2 fruit fly cellular contexts compared by ENCODE assay signal in genomic region chrX:10486144-10487030, dm6.
A peak's percentile ranks its signal among the peaks of the same experiment; 100 is the strongest.
TF ChIP-seq lines count a peak whose summit lies in the region.

No protein-coding gene starts in this region.

TF ChIP-seq in whole organism, embryonic, 481 proteins besides CTCF, POLR2A, EP300 and RAD21 (continued from another document and continues in another):
- no peak for TF ChIP-seq ap (GFP tag; IDR thresholded peaks at IDR 0.05; lab: Robert Waterston, UW)
- TF ChIP-seq Ets65A (GFP tag; lab: Kevin White, UChicago), result peak; percentile 57
- TF ChIP-seq Hsf (GFP tag; optimal IDR thresholded peaks at IDR 0.05; lab: Kevin White, UChicago), result peak; percentile 53
- TF ChIP-seq CG6854 (GFP tag; optimal IDR thresholded peaks at IDR 0.05; lab: Kevin White, UChicago), result peak; percentile 33
- TF ChIP-seq HmgZ (tag; optimal IDR thresholded peaks at IDR 0.05; lab: Kevin White, UChicago), result peak; percentile 57
- TF ChIP-seq Ssrp (tag; optimal IDR thresholded peaks at IDR 0.05; lab: Kevin White, UChicago), result peak; percentile 20
- TF ChIP-seq pan (optimal IDR thresholded peaks at IDR 0.05; lab: Kevin White, UChicago), result no peak
- TF ChIP-seq pan (GFP tag; optimal IDR thresholded peaks at IDR 0.05 in 1 of 2, IDR thresholded peaks at IDR 0.05 in 1 of 2), result peak in 1 of 2 experiments; percentile 50
- peak; percentile 60 for TF ChIP-seq CG6813 (GFP tag; optimal IDR thresholded peaks at IDR 0.05; lab: Kevin White, UChicago)
- peak; percentile 66 for TF ChIP-seq CG12659 (GFP tag; optimal IDR thresholded peaks at IDR 0.05; lab: Kevin White, UChicago)
- no peak for TF ChIP-seq corto (GFP tag; optimal IDR thresholded peaks at IDR 0.05; lab: Kevin White, UChicago)
- TF ChIP-seq en (GFP tag; optimal IDR thresholded peaks at IDR 0.05; lab: Kevin White, UChicago), result peak; percentile 13
- TF ChIP-seq schlank (tag; optimal IDR thresholded peaks at IDR 0.05; lab: Kevin White, UChicago), result peak; percentile 65
- peak; percentile 74 for TF ChIP-seq grau (tag; optimal IDR thresholded peaks at IDR 0.05; lab: Kevin White, UChicago)
- TF ChIP-seq slbo (GFP tag; IDR thresholded peaks at IDR 0.05; lab: Robert Waterston, UW), result peak; percentile 71
- no peak for TF ChIP-seq lov (optimal IDR thresholded peaks at IDR 0.05; lab: Kevin White, UChicago)
- no peak for TF ChIP-seq lov (GFP tag; IDR thresholded peaks at IDR 0.05; lab: Robert Waterston, UW)
- TF ChIP-seq ara (GFP tag; IDR thresholded peaks at IDR 0.05; lab: Robert Waterston, UW), result no peak
- TF ChIP-seq CG15514 (GFP tag; optimal IDR thresholded peaks at IDR 0.05; lab: Kevin White, UChicago), result peak; percentile 63
- peak; percentile 58; the same call in 1 of the 2 replicates for TF ChIP-seq E2f1 (GFP tag; IDR thresholded peaks at IDR 0.05; lab: Robert Waterston, UW)
- peak in 1 of 2 experiments; percentile 44 for TF ChIP-seq Eip74EF (GFP tag; optimal IDR thresholded peaks at IDR 0.05; lab: Kevin White, UChicago)
- 0 out of 3 replicates have a peak, but pooled peaks have one; percentile 7 for TF ChIP-seq CG7357 (GFP tag; IDR thresholded peaks at IDR 0.05; lab: Robert Waterston, UW)
- TF ChIP-seq Poxn (GFP tag; IDR thresholded peaks at IDR 0.05; lab: Robert Waterston, UW), result 0 out of 2 replicates have a peak, but pooled peaks have one; percentile 46
- no peak for TF ChIP-seq Elba2 (GFP tag; optimal IDR thresholded peaks at IDR 0.05; lab: Kevin White, UChicago)
- no peak for TF ChIP-seq trem (tag; optimal IDR thresholded peaks at IDR 0.05; lab: Kevin White, UChicago)
- TF ChIP-seq CG4617 (GFP tag; optimal IDR thresholded peaks at IDR 0.05; lab: Kevin White, UChicago; ENCODE audit: borderline replicate concordance), result no peak
- peak; percentile 71 for TF ChIP-seq CG10543 (GFP tag; optimal IDR thresholded peaks at IDR 0.05; lab: Kevin White, UChicago)
- TF ChIP-seq Dip3 (GFP tag; optimal IDR thresholded peaks at IDR 0.05; lab: Kevin White, UChicago), result peak; percentile 35
- peak; percentile 34 for TF ChIP-seq CG12155 (GFP tag; optimal IDR thresholded peaks at IDR 0.05; lab: Kevin White, UChicago)
- peak; percentile 56; the same call in 1 of the 2 replicates for TF ChIP-seq CG4730 (GFP tag; IDR thresholded peaks at IDR 0.05; lab: Robert Waterston, UW)
- no peak for TF ChIP-seq wor (GFP tag; IDR thresholded peaks at IDR 0.05; lab: Robert Waterston, UW)
- peak; percentile 40; the same call in 1 of the 3 replicates for TF ChIP-seq knrl (GFP tag; IDR thresholded peaks at IDR 0.05; lab: Robert Waterston, UW; ENCODE audit: partially characterized antibody)
- TF ChIP-seq ttk (GFP tag; IDR thresholded peaks at IDR 0.05; lab: Robert Waterston, UW), result no peak
- peak; percentile 67 for TF ChIP-seq lmd (GFP tag; IDR thresholded peaks at IDR 0.05; lab: Robert Waterston, UW)
- TF ChIP-seq E2f2 (GFP tag; IDR thresholded peaks at IDR 0.05; lab: Robert Waterston, UW), result peak; percentile 51; the same call in 1 of the 2 replicates
- peak; percentile 57 for TF ChIP-seq CG17385 (GFP tag; optimal IDR thresholded peaks at IDR 0.05; lab: Kevin White, UChicago)
- TF ChIP-seq chif (GFP tag; optimal IDR thresholded peaks at IDR 0.05; lab: Kevin White, UChicago), result peak; percentile 24 to 55
- peak; percentile 73 for TF ChIP-seq CG13296 (GFP tag; optimal IDR thresholded peaks at IDR 0.05; lab: Kevin White, UChicago)
- TF ChIP-seq CG8388 (GFP tag; optimal IDR thresholded peaks at IDR 0.05; lab: Kevin White, UChicago), result peak; percentile 26
- TF ChIP-seq onecut (GFP tag; IDR thresholded peaks at IDR 0.05; lab: Robert Waterston, UW), result peak; percentile 38; the same call in 1 of the 2 replicates
- TF ChIP-seq croc (GFP tag; conservative IDR thresholded peaks at IDR 0.05; lab: Robert Waterston, UW), result no peak
- TF ChIP-seq gcm (GFP tag; optimal IDR thresholded peaks at IDR 0.05; lab: Kevin White, UChicago), result peak; percentile 4
- no peak for TF ChIP-seq cad (GFP tag; optimal IDR thresholded peaks at IDR 0.05; lab: Kevin White, UChicago)
- 0 out of 2 replicates have a peak, but pooled peaks have one; percentile 26 for TF ChIP-seq Oaz (GFP tag; IDR thresholded peaks at IDR 0.05; lab: Robert Waterston, UW)
- TF ChIP-seq Asciz (GFP tag; optimal IDR thresholded peaks at IDR 0.05; lab: Kevin White, UChicago), result peak; percentile 17
- peak; percentile 77 for TF ChIP-seq lilli (GFP tag; optimal IDR thresholded peaks at IDR 0.05; lab: Kevin White, UChicago)
- no peak for TF ChIP-seq HmgD (GFP tag; optimal IDR thresholded peaks at IDR 0.05; lab: Kevin White, UChicago)
- TF ChIP-seq CG31441 (GFP tag; IDR thresholded peaks at IDR 0.05; lab: Robert Waterston, UW), result peak; percentile 64
- TF ChIP-seq CG8944 (GFP tag; optimal IDR thresholded peaks at IDR 0.05; lab: Kevin White, UChicago), result no peak
- peak; percentile 65 for TF ChIP-seq CG13894 (tag; optimal IDR thresholded peaks at IDR 0.05; lab: Kevin White, UChicago)
- peak; percentile 29 for TF ChIP-seq CG10147 (GFP tag; optimal IDR thresholded peaks at IDR 0.05; lab: Kevin White, UChicago)
- TF ChIP-seq Xbp1 (GFP tag; optimal IDR thresholded peaks at IDR 0.05; lab: Kevin White, UChicago), result peak; percentile 48
- TF ChIP-seq pb (GFP tag; optimal IDR thresholded peaks at IDR 0.05; lab: Kevin White, UChicago), result no peak
- peak; percentile 86 for TF ChIP-seq cwo (GFP tag; optimal IDR thresholded peaks at IDR 0.05; lab: Kevin White, UChicago)
- TF ChIP-seq sr (GFP tag; IDR thresholded peaks at IDR 0.05; lab: Robert Waterston, UW), result no peak
- 0 out of 3 replicates have a peak, but pooled peaks have one; percentile 15 for TF ChIP-seq C15 (GFP tag; IDR thresholded peaks at IDR 0.05; lab: Robert Waterston, UW)
- TF ChIP-seq BtbVII (GFP tag; optimal IDR thresholded peaks at IDR 0.05; lab: Kevin White, UChicago), result peak; percentile 75
- no peak for TF ChIP-seq MESR4 (GFP tag; optimal IDR thresholded peaks at IDR 0.05; lab: Kevin White, UChicago)
- TF ChIP-seq CG30403 (GFP tag; optimal IDR thresholded peaks at IDR 0.05; lab: Kevin White, UChicago), result peak; percentile 53
- no peak for TF ChIP-seq tll (GFP tag; optimal IDR thresholded peaks at IDR 0.05; lab: Kevin White, UChicago)
- peak; percentile 53 for TF ChIP-seq D19B (GFP tag; optimal IDR thresholded peaks at IDR 0.05; lab: Kevin White, UChicago)
- peak; percentile 34 for TF ChIP-seq Myb (GFP tag; optimal IDR thresholded peaks at IDR 0.05; lab: Kevin White, UChicago)
- peak; percentile 11 for TF ChIP-seq CG4854 (GFP tag; optimal IDR thresholded peaks at IDR 0.05; lab: Kevin White, UChicago)
- peak; percentile 5 for TF ChIP-seq Usf (GFP tag; optimal IDR thresholded peaks at IDR 0.05; lab: Kevin White, UChicago)

TF ChIP-seq in whole organism, prepupa, 60 proteins besides CTCF, POLR2A, EP300 and RAD21 (continued from another document):
- peak; percentile 73 for TF ChIP-seq vri (GFP tag; optimal IDR thresholded peaks at IDR 0.05; lab: Kevin White, UChicago)
- peak; percentile 35 for TF ChIP-seq Smox (GFP tag; optimal IDR thresholded peaks at IDR 0.05; lab: Kevin White, UChicago)
- TF ChIP-seq CG10631 (GFP tag; optimal IDR thresholded peaks at IDR 0.05; lab: Kevin White, UChicago), result peak; percentile 56
- peak; percentile 74 for TF ChIP-seq Ets96B (tag; optimal IDR thresholded peaks at IDR 0.05; lab: Kevin White, UChicago)
- peak; percentile 31 for TF ChIP-seq CG11294 (GFP tag; IDR thresholded peaks at IDR 0.05; lab: Robert Waterston, UW)
- peak; percentile 39 for TF ChIP-seq CG8319 (GFP tag; optimal IDR thresholded peaks at IDR 0.05; lab: Kevin White, UChicago)
- TF ChIP-seq achi (GFP tag; optimal IDR thresholded peaks at IDR 0.05; lab: Kevin White, UChicago), result peak; percentile 61
- TF ChIP-seq ss (GFP tag; optimal IDR thresholded peaks at IDR 0.05; lab: Kevin White, UChicago), result peak; percentile 41 to 68
